Worm (Caenorhabditis elegans) whole organism, young adult: Measurements from ENCODE around the gene W01B6.8.

ENCODE experiments used
- F22D6.2 ChIP-seq: sonication (generic microtip); optimal IDR thresholded peaks from 2 replicates; lab custom pipeline; 2016; ENCODE audit warnings: mild to moderate bottlenecking, missing genetic modification characterization, missing compliant biosample characterization
- hsf-1 ChIP-seq: fragments of 200-800 bp; sonication (Bioruptor generic); IDR thresholded peaks from 2 replicates; pipeline ENCODE4 v1.3.6; 2022; ENCODE audit warnings: missing genetic modification reagents, missing genetic modification characterization, missing compliant biosample characterization
- nfya-1 ChIP-seq: sonication (generic microtip); optimal IDR thresholded peaks from 2 replicates; lab custom pipeline; 2017; ENCODE audit warnings: antibody characterized with exemption, missing compliant biosample characterization, missing genetic modification characterization, borderline replicate concordance; ENCODE audit not compliant: insufficient read depth

DNA sequence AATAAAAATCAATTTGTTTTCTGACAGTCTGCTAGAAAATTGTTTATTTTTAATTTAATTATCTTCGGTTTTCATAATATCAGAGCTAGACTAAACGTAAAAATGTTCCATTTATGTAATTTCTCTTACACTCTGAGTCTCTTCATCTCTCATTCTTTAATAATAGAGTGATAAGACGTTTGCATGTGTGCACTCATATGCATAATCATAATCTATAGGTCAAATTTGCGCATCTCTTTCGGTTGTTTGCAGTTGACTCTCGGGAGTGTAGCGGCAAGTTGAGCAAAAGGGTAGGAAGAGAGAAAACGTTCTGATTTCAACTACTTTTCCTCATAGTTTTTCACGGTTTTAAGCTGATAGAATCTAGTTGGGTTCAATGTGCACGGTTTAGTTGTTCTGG, 17.7 kb downstream of the W01B6.8 start:
- TF ChIP-seq hsf-1 (GFP tag; lab: Robert Waterston, UW): no peak
- TF ChIP-seq nfya-1 (tag; lab: Kevin White, UChicago): no peak
- TF ChIP-seq F22D6.2 (tag; lab: Kevin White, UChicago): no peak
